Fruit fly (Drosophila melanogaster): ENCODE results near the gene CG43078.

- TF ChIP-seq dsx (GFP tag; optimal IDR thresholded peaks at IDR 0.05; ENCODE audit: poor library complexity, severe bottlenecking), result no peak
- no peak for TF ChIP-seq CG15336 (GFP tag; IDR thresholded peaks at IDR 0.05)
- TF ChIP-seq CG6854 (GFP tag; optimal IDR thresholded peaks at IDR 0.05), result no peak
- no peak for TF ChIP-seq Hr38 (GFP tag; optimal IDR thresholded peaks at IDR 0.05)
- no peak for TF ChIP-seq net (GFP tag; optimal IDR thresholded peaks at IDR 0.05)
Observed at dm6 chr3L:8559754-8560328, 16.8 kb upstream of the CG43078 start.

All from whole organism, prepupa.